Fruit fly (Drosophila melanogaster): Measurements from ENCODE around the gene fz2.
A peak's percentile ranks its signal among the peaks of the same experiment; 100 is the strongest.

Gene fz2

DNA sequence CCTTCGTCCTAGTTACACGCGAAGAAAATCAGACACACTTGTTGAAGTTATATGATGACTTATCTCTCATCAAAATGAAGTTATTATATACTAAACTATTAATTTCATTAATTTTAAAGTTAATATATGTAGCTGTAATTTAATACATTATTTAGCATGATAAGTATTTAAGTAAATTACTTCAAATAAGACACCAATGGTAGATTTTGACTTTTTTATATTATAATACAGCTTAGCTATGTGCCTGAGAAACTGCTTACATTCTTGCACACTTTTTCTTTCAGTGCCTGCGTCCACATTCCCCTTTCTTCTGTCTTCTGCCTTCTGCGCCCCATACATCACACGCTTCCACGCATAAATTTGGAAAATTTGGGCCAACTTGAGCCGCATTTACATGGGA lies 16.5 kb upstream of the fz2 start (continued):
- TF ChIP-seq CG12942 (GFP tag; optimal IDR thresholded peaks at IDR 0.05): no peak
- TF ChIP-seq C15 (GFP tag; IDR thresholded peaks at IDR 0.05): no peak
- peak; percentile 26 for TF ChIP-seq CG10147 (GFP tag; optimal IDR thresholded peaks at IDR 0.05)
- peak; percentile 42 for TF ChIP-seq CG12391 (tag; optimal IDR thresholded peaks at IDR 0.05)
- no peak for TF ChIP-seq toy (GFP tag; IDR thresholded peaks at IDR 0.05)
- peak; percentile 8 for TF ChIP-seq CG17385 (GFP tag; optimal IDR thresholded peaks at IDR 0.05)
- no peak for TF ChIP-seq Deaf1 (tag; optimal IDR thresholded peaks at IDR 0.05)
- TF ChIP-seq esg (GFP tag; conservative IDR thresholded peaks at IDR 0.05): no peak
- peak; percentile 69 for TF ChIP-seq gem (tag; optimal IDR thresholded peaks at IDR 0.05)
- TF ChIP-seq schlank (tag; optimal IDR thresholded peaks at IDR 0.05): no peak
- no peak for TF ChIP-seq sob (GFP tag; IDR thresholded peaks at IDR 0.05)
- peak; percentile 26 for TF ChIP-seq CG13424 (tag; optimal IDR thresholded peaks at IDR 0.05)
- TF ChIP-seq CG17328 (GFP tag; IDR thresholded peaks at IDR 0.05): no peak
- TF ChIP-seq ham (GFP tag; IDR thresholded peaks at IDR 0.05): no peak
- TF ChIP-seq CG6854 (GFP tag; optimal IDR thresholded peaks at IDR 0.05): peak; percentile 15
- TF ChIP-seq Hr3 (GFP tag; optimal IDR thresholded peaks at IDR 0.05): no peak
- peak; percentile 43 for TF ChIP-seq Sox100B (GFP tag; optimal IDR thresholded peaks at IDR 0.05)
- peak; percentile 43; the same call in 2 of the 3 replicates for TF ChIP-seq row (GFP tag; IDR thresholded peaks at IDR 0.05)
- TF ChIP-seq Lhr (GFP tag; optimal IDR thresholded peaks at IDR 0.05): no peak
- TF ChIP-seq CG16815 (GFP tag; optimal IDR thresholded peaks at IDR 0.05): no peak
- TF ChIP-seq trem (tag; optimal IDR thresholded peaks at IDR 0.05): peak; percentile 5
- peak; percentile 55 for TF ChIP-seq CG7839 (tag; optimal IDR thresholded peaks at IDR 0.05)
- TF ChIP-seq Hmr (GFP tag; optimal IDR thresholded peaks at IDR 0.05): peak; percentile 33
- peak; percentile 11 for TF ChIP-seq CG4820 (GFP tag; optimal IDR thresholded peaks at IDR 0.05)
- TF ChIP-seq CG11695 (GFP tag; IDR thresholded peaks at IDR 0.05): no peak
- TF ChIP-seq Atf3 (GFP tag; optimal IDR thresholded peaks at IDR 0.05): no peak
- TF ChIP-seq CG14014 (GFP tag; IDR thresholded peaks at IDR 0.05): 0 out of 2 replicates have a peak, but pooled peaks have one; percentile 10
- no peak for TF ChIP-seq hth (optimal IDR thresholded peaks at IDR 0.05)
- no peak for TF ChIP-seq CG6813 (GFP tag; optimal IDR thresholded peaks at IDR 0.05)
- TF ChIP-seq CG10431 (GFP tag; optimal IDR thresholded peaks at IDR 0.05): peak; percentile 71
- peak; percentile 58 for TF ChIP-seq CG18599 (GFP tag; optimal IDR thresholded peaks at IDR 0.05)
- no peak for TF ChIP-seq ewg (GFP tag; optimal IDR thresholded peaks at IDR 0.05)
- TF ChIP-seq CG30403 (GFP tag; optimal IDR thresholded peaks at IDR 0.05): peak; percentile 25
- TF ChIP-seq CG12659 (GFP tag; optimal IDR thresholded peaks at IDR 0.05): no peak
- no peak for TF ChIP-seq CG10543 (GFP tag; optimal IDR thresholded peaks at IDR 0.05)
- no peak for TF ChIP-seq B-H1 (GFP tag; IDR thresholded peaks at IDR 0.05)
- no peak for TF ChIP-seq yki (optimal IDR thresholded peaks at IDR 0.05)
- no peak for TF ChIP-seq CG6683 (GFP tag; optimal IDR thresholded peaks at IDR 0.05)
- TF ChIP-seq gsb (GFP tag; IDR thresholded peaks at IDR 0.05): no peak
- no peak for TF ChIP-seq sens (GFP tag)
- TF ChIP-seq CG13287 (GFP tag; IDR thresholded peaks at IDR 0.05; ENCODE audit: partially characterized antibody): no peak
- no peak for TF ChIP-seq E2f2 (GFP tag; IDR thresholded peaks at IDR 0.05)
- peak; percentile 27; the same call in 1 of the 2 replicates for TF ChIP-seq Xrp1 (GFP tag; IDR thresholded peaks at IDR 0.05)
- TF ChIP-seq CG1647 (GFP tag; optimal IDR thresholded peaks at IDR 0.05): no peak
- TF ChIP-seq pnt (GFP tag; optimal IDR thresholded peaks at IDR 0.05): no peak
- peak; percentile 12 for TF ChIP-seq Xbp1 (GFP tag; optimal IDR thresholded peaks at IDR 0.05)
- TF ChIP-seq GATAe (GFP tag; conservative IDR thresholded peaks at IDR 0.05): no peak
- peak; percentile 41 for TF ChIP-seq fd96Cb (tag; optimal IDR thresholded peaks at IDR 0.05)
- TF ChIP-seq vvl (GFP tag; IDR thresholded peaks at IDR 0.05): 0 out of 2 replicates have a peak, but pooled peaks have one; percentile 13
- no peak for TF ChIP-seq Drgx (GFP tag; IDR thresholded peaks at IDR 0.05)
- TF ChIP-seq CG11560 (tag; IDR thresholded peaks at IDR 0.05): no peak
- no peak for TF ChIP-seq Ravus (GFP tag; IDR thresholded peaks at IDR 0.05)
